Worm (Caenorhabditis elegans) whole organism, mixed stage, embryonic: Measurements from ENCODE around the gene D1025.10.

ENCODE experiments used
- M03D4.4 ChIP-seq: sonication (generic microtip); optimal IDR thresholded peaks from 2 replicates; lab custom pipeline; 2017; ENCODE audit warnings: mild to moderate bottlenecking, missing genetic modification characterization, missing compliant biosample characterization
- bed-3 ChIP-seq: fragments of 200-800 bp; sonication (Bioruptor generic); optimal IDR thresholded peaks from 3 replicates; lab custom pipeline; 2018; ENCODE audit warnings: mild to moderate bottlenecking, missing genetic modification characterization, moderate library complexity, missing compliant biosample characterization
- blmp-1 ChIP-seq: fragments of 150-350 bp; optimal IDR thresholded peaks from 2 replicates; lab custom pipeline; 2014; ENCODE audit warnings: missing biosample characterization, missing genetic modification characterization
- ceh-39 ChIP-seq: fragments of 150-350 bp; optimal IDR thresholded peaks from 2 replicates; lab custom pipeline; 2014; ENCODE audit warnings: missing biosample characterization, missing genetic modification characterization
- ceh-43 ChIP-seq: fragments of 200-800 bp; sonication (Bioruptor generic); optimal IDR thresholded peaks from 2 replicates; lab custom pipeline; 2018; ENCODE audit warnings: mild to moderate bottlenecking, missing genetic modification characterization, moderate library complexity, missing compliant biosample characterization
- ceh-83 ChIP-seq: fragments of 200-800 bp; sonication (Bioruptor generic); optimal IDR thresholded peaks from 2 replicates; lab custom pipeline; 2018; ENCODE audit warnings: mild to moderate bottlenecking, missing genetic modification characterization, missing compliant biosample characterization
- ces-1 ChIP-seq: fragments of 150-350 bp; optimal IDR thresholded peaks from 2 replicates; lab custom pipeline; 2014; ENCODE audit warnings: missing biosample characterization, missing genetic modification reagents, missing genetic modification characterization
- cnd-1 ChIP-seq: fragments of 200-800 bp; sonication (Bioruptor generic); optimal IDR thresholded peaks from 2 replicates; lab custom pipeline; 2018; ENCODE audit warnings: mild to moderate bottlenecking, missing genetic modification characterization, missing compliant biosample characterization
- drap-1 ChIP-seq: fragments of 200-800 bp; sonication (Bioruptor generic); optimal IDR thresholded peaks from 3 replicates; lab custom pipeline; 2018; ENCODE audit warnings: mild to moderate bottlenecking, missing genetic modification characterization, missing compliant biosample characterization
- elt-1 ChIP-seq: sonication (generic microtip); optimal IDR thresholded peaks from 2 replicates; lab custom pipeline; 2017; ENCODE audit warnings: missing genetic modification characterization, mild to moderate bottlenecking, missing compliant biosample characterization, antibody characterized with exemption, moderate library complexity, borderline replicate concordance; ENCODE audit not compliant: insufficient read depth
- elt-3 ChIP-seq: fragments of 150-350 bp; optimal IDR thresholded peaks from 2 replicates; lab custom pipeline; 2014; ENCODE audit warnings: missing biosample characterization, missing genetic modification characterization
- flh-1 ChIP-seq: fragments of 200-800 bp; sonication (Bioruptor generic); optimal IDR thresholded peaks from 2 replicates; lab custom pipeline; 2018; ENCODE audit warnings: mild to moderate bottlenecking, missing genetic modification characterization, moderate library complexity, missing compliant biosample characterization
- ham-2 ChIP-seq: fragments of 200-800 bp; sonication (Bioruptor generic); optimal IDR thresholded peaks from 2 replicates; lab custom pipeline; 2018; ENCODE audit warnings: mild to moderate bottlenecking, missing genetic modification characterization, missing compliant biosample characterization
- hlh-1 ChIP-seq: fragments of 150-350 bp; optimal IDR thresholded peaks from 2 replicates; lab custom pipeline; 2014; ENCODE audit warnings: missing biosample characterization, missing genetic modification reagents, missing genetic modification characterization
- lin-13 ChIP-seq: fragments of 150-350 bp; optimal IDR thresholded peaks from 2 replicates; lab custom pipeline; 2014; ENCODE audit warnings: missing biosample characterization, missing genetic modification characterization
- lin-32 ChIP-seq: fragments of 200-800 bp; sonication (Bioruptor generic); optimal IDR thresholded peaks from 2 replicates; lab custom pipeline; 2018; ENCODE audit warnings: mild to moderate bottlenecking, missing genetic modification characterization, missing compliant biosample characterization
- lsy-2 ChIP-seq: fragments of 150-350 bp; optimal IDR thresholded peaks from 2 replicates; lab custom pipeline; 2014; ENCODE audit warnings: missing biosample characterization, missing genetic modification characterization
- mab-5 ChIP-seq: fragments of 150-350 bp; optimal IDR thresholded peaks from 2 replicates; lab custom pipeline; 2014; ENCODE audit warnings: missing biosample characterization, missing genetic modification characterization
- mep-1 ChIP-seq: fragments of 150-350 bp; optimal IDR thresholded peaks from 2 replicates; lab custom pipeline; 2017; ENCODE audit warnings: missing biosample characterization, missing genetic modification reagents, missing genetic modification characterization, inconsistent platforms
- mls-2 ChIP-seq: sonication (generic microtip); optimal IDR thresholded peaks from 2 replicates; lab custom pipeline; 2016; ENCODE audit warnings: mild to moderate bottlenecking, missing genetic modification characterization, moderate library complexity, missing compliant biosample characterization
- nhr-12 ChIP-seq: fragments of 150-350 bp; optimal IDR thresholded peaks from 2 replicates; lab custom pipeline; 2014; ENCODE audit warnings: missing biosample characterization, missing genetic modification characterization
- nhr-2 ChIP-seq: fragments of 150-350 bp; optimal IDR thresholded peaks from 2 replicates; lab custom pipeline; 2014; ENCODE audit warnings: missing biosample characterization, missing genetic modification characterization
- nhr-237 ChIP-seq: fragments of 150-350 bp; optimal IDR thresholded peaks from 2 replicates; lab custom pipeline; 2014; ENCODE audit warnings: missing biosample characterization, missing genetic modification characterization
- nhr-28 ChIP-seq: fragments of 150-350 bp; optimal IDR thresholded peaks from 2 replicates; lab custom pipeline; 2014; ENCODE audit warnings: missing biosample characterization, missing genetic modification characterization
- nhr-76 ChIP-seq: sonication (generic microtip); optimal IDR thresholded peaks from 2 replicates; lab custom pipeline; 2017; ENCODE audit warnings: missing biosample characterization, missing genetic modification characterization
- pha-4 ChIP-seq: fragments of 150-350 bp; optimal IDR thresholded peaks from 2 replicates; lab custom pipeline; 2018; ENCODE audit warnings: missing biosample characterization, missing genetic modification reagents, missing genetic modification characterization
- sem-2 ChIP-seq: fragments of 200-800 bp; sonication (Bioruptor generic); optimal IDR thresholded peaks from 2 replicates; lab custom pipeline; 2018; ENCODE audit warnings: mild to moderate bottlenecking, missing genetic modification characterization, missing compliant biosample characterization
- snpc-4 ChIP-seq: fragments of 150-350 bp; optimal IDR thresholded peaks from 2 replicates; lab custom pipeline; 2014; ENCODE audit warnings: missing biosample characterization, missing genetic modification characterization
- sptf-1 ChIP-seq: sonication (generic microtip); optimal IDR thresholded peaks from 2 replicates; lab custom pipeline; 2017; ENCODE audit warnings: mild to moderate bottlenecking, missing genetic modification characterization, moderate library complexity, missing compliant biosample characterization
- tbx-8 ChIP-seq: fragments of 200-800 bp; sonication (Bioruptor generic); optimal IDR thresholded peaks from 2 replicates; lab custom pipeline; 2018; ENCODE audit warnings: mild to moderate bottlenecking, missing genetic modification characterization, moderate library complexity, missing compliant biosample characterization
- unc-120 ChIP-seq: sonication (generic microtip); optimal IDR thresholded peaks from 2 replicates; lab custom pipeline; 2017; ENCODE audit warnings: missing genetic modification characterization, missing compliant biosample characterization; ENCODE audit not compliant: poor library complexity, severe bottlenecking
- unc-39 ChIP-seq: fragments of 150-350 bp; optimal IDR thresholded peaks from 2 replicates; lab custom pipeline; 2014; ENCODE audit warnings: missing biosample characterization, missing genetic modification characterization
- unc-62 ChIP-seq: fragments of 150-350 bp; optimal IDR thresholded peaks from 2 replicates; lab custom pipeline; 2014; ENCODE audit warnings: missing biosample characterization, missing genetic modification reagents, missing genetic modification characterization
- zip-8 ChIP-seq: fragments of 150-350 bp; optimal IDR thresholded peaks from 2 replicates; lab custom pipeline; 2014; ENCODE audit warnings: missing biosample characterization, missing genetic modification characterization
- ztf-11 ChIP-seq: fragments of 150-350 bp; optimal IDR thresholded peaks from 2 replicates; lab custom pipeline; 2014; ENCODE audit warnings: missing biosample characterization, missing genetic modification characterization

Gene D1025.10

ce11 chrX:14560297-14560680, 43.6 kb downstream of the D1025.10 start:
- peak; percentile 94 for TF ChIP-seq ham-2 (GFP tag; lab: Kevin White, UChicago)
- TF ChIP-seq ceh-39 (tag; lab: Kevin White, UChicago): no peak
- no peak for TF ChIP-seq mls-2 (tag; lab: Kevin White, UChicago)
- no peak for TF ChIP-seq nhr-76 (tag; lab: Kevin White, UChicago)
- no peak for TF ChIP-seq nhr-2 (tag; lab: Kevin White, UChicago)
- TF ChIP-seq sptf-1 (tag; lab: Kevin White, UChicago): peak; percentile 30
- TF ChIP-seq unc-39 (tag; lab: Kevin White, UChicago): no peak
- TF ChIP-seq zip-8: no peak
- TF ChIP-seq cnd-1 (tag; lab: Kevin White, UChicago): no peak
- no peak for TF ChIP-seq lin-32
- no peak for TF ChIP-seq ceh-43 (GFP tag; lab: Kevin White, UChicago)
- no peak for TF ChIP-seq M03D4.4 (tag; lab: Kevin White, UChicago)
- peak; percentile 95 for TF ChIP-seq nhr-237
- no peak for TF ChIP-seq lsy-2
- TF ChIP-seq tbx-8: no peak
- TF ChIP-seq hlh-1 (tag; lab: Kevin White, UChicago): peak; percentile 62
- peak; percentile 85 for TF ChIP-seq unc-120 (tag; lab: Kevin White, UChicago)
- TF ChIP-seq mab-5 (tag; lab: Kevin White, UChicago): no peak
- peak; percentile 74 for TF ChIP-seq blmp-1 (tag; lab: Kevin White, UChicago)
- TF ChIP-seq drap-1 (GFP tag; lab: Kevin White, UChicago): peak; percentile 29
- TF ChIP-seq snpc-4 (tag; lab: Kevin White, UChicago): no peak
- TF ChIP-seq bed-3 (GFP tag; lab: Kevin White, UChicago): no peak
- TF ChIP-seq nhr-28 (tag; lab: Kevin White, UChicago): peak; percentile 23
- TF ChIP-seq ceh-83 (GFP tag; lab: Kevin White, UChicago): no peak
- no peak for TF ChIP-seq nhr-12 (tag; lab: Kevin White, UChicago)
- TF ChIP-seq elt-1: peak; percentile 56
- TF ChIP-seq elt-3 (tag; lab: Kevin White, UChicago): peak; percentile 93
- peak; percentile 93 for TF ChIP-seq unc-62 (GFP tag; lab: Kevin White, UChicago)
- no peak for TF ChIP-seq lin-13 (tag; lab: Kevin White, UChicago)
- TF ChIP-seq mep-1 (tag; lab: Kevin White, UChicago): peak; percentile 45
- peak; percentile 88 for TF ChIP-seq pha-4 (tag; lab: Kevin White, UChicago)
- no peak for TF ChIP-seq flh-1 (GFP tag; lab: Kevin White, UChicago)
- TF ChIP-seq sem-2 (GFP tag; lab: Kevin White, UChicago): no peak
- TF ChIP-seq ces-1: peak; percentile 54
- TF ChIP-seq ztf-11 (tag; lab: Kevin White, UChicago): no peak

ce11 chrX:14561416-14561973, 44.8 kb downstream of the D1025.10 start:
- TF ChIP-seq unc-62 (GFP tag; lab: Kevin White, UChicago) (peak; percentile 11), drap-1 (GFP tag; lab: Kevin White, UChicago) (peak; percentile 9), M03D4.4 (tag; lab: Kevin White, UChicago) (peak; percentile 38), mls-2 (tag; lab: Kevin White, UChicago) (no peak), sptf-1 (tag; lab: Kevin White, UChicago) (no peak), nhr-76 (tag; lab: Kevin White, UChicago) (no peak), lsy-2 (peak; percentile 1), ces-1 (peak; percentile 64), hlh-1 (tag; lab: Kevin White, UChicago) (peak; percentile 80), pha-4 (tag; lab: Kevin White, UChicago) (no peak), unc-120 (tag; lab: Kevin White, UChicago) (peak; percentile 59), nhr-237 (peak; percentile 5)

- TF ChIP-seq ces-1 (no peak), ceh-83 (GFP tag; lab: Kevin White, UChicago) (no peak), hlh-1 (tag; lab: Kevin White, UChicago) (peak; percentile 48), nhr-28 (tag; lab: Kevin White, UChicago) (no peak), elt-1 (peak; percentile 87), flh-1 (GFP tag; lab: Kevin White, UChicago) (no peak), bed-3 (GFP tag; lab: Kevin White, UChicago) (no peak), unc-62 (GFP tag; lab: Kevin White, UChicago) (peak; percentile 53), lsy-2 (no peak), elt-3 (tag; lab: Kevin White, UChicago) (no peak)
Observed at ce11 chrX:14562286-14563086, 45.8 kb downstream of the D1025.10 start.
